Worm (Caenorhabditis elegans) whole organism, L4/young adult: Measurements from ENCODE around the gene sri-50.

ENCODE experiments used
- W03F9.2 ChIP-seq: fragments of 150-350 bp; optimal IDR thresholded peaks from 2 replicates; lab custom pipeline; 2014; ENCODE audit warnings: missing biosample characterization, missing genetic modification characterization
- dao-5 ChIP-seq: sonication (generic microtip); optimal IDR thresholded peaks from 2 replicates; lab custom pipeline; 2016; ENCODE audit warnings: missing genotype, missing genetic modification characterization, moderate library complexity, missing compliant biosample characterization

DNA sequence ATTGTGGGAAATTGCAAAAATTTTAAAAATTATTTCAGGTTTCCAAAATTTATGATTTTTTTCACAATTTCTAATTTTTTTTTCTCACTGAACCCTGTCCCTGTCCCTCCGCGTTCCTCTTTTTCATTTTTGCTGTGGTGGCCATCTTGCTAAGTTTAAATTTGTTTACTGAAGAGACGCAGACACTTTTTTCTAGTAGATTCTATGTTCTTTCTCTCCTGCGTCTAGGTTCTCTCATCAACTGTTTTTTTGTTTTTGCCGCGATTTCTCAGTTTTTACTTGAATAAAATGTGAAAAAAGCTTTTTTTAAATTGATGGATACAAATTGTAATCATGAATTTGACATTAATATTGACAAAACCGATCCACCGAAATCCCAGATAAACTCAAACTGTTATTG is 5.7 kb downstream of the sri-50 start, which contains the start of gene ZC239.6:
- TF ChIP-seq dao-5 (tag; lab: Kevin White, UChicago) = no peak
- no peak for TF ChIP-seq W03F9.2 (tag; lab: Kevin White, UChicago)
